Worm (Caenorhabditis elegans) whole organism, late embryonic: ENCODE data around the gene T25B9.5.

Experiments used
- elt-2 ChIP-seq: sonication (generic microtip); optimal IDR thresholded peaks from 2 replicates; lab custom pipeline; 2016; ENCODE audit warnings: missing genetic modification reagents, missing genetic modification characterization, missing compliant biosample characterization
- fkh-6 ChIP-seq: sonication (generic microtip); optimal IDR thresholded peaks from 2 replicates; lab custom pipeline; 2016; ENCODE audit warnings: missing genetic modification characterization, missing compliant biosample characterization
- lin-11 ChIP-seq: fragments of 200-800 bp; sonication (Bioruptor generic); optimal IDR thresholded peaks from 2 replicates; lab custom pipeline; 2018; ENCODE audit warnings: mild to moderate bottlenecking, missing genetic modification characterization, missing compliant biosample characterization
- nhr-11 ChIP-seq: fragments of 150-350 bp; optimal IDR thresholded peaks from 2 replicates; lab custom pipeline; 2014; ENCODE audit warnings: missing biosample characterization, missing genetic modification characterization
- pqm-1 ChIP-seq: sonication (generic microtip); optimal IDR thresholded peaks from 2 replicates; lab custom pipeline; 2016; ENCODE audit warnings: missing genetic modification characterization, missing compliant biosample characterization
- rnt-1 ChIP-seq: sonication (generic microtip); optimal IDR thresholded peaks from 2 replicates; lab custom pipeline; 2016; ENCODE audit warnings: missing genetic modification characterization, missing compliant biosample characterization

DNA sequence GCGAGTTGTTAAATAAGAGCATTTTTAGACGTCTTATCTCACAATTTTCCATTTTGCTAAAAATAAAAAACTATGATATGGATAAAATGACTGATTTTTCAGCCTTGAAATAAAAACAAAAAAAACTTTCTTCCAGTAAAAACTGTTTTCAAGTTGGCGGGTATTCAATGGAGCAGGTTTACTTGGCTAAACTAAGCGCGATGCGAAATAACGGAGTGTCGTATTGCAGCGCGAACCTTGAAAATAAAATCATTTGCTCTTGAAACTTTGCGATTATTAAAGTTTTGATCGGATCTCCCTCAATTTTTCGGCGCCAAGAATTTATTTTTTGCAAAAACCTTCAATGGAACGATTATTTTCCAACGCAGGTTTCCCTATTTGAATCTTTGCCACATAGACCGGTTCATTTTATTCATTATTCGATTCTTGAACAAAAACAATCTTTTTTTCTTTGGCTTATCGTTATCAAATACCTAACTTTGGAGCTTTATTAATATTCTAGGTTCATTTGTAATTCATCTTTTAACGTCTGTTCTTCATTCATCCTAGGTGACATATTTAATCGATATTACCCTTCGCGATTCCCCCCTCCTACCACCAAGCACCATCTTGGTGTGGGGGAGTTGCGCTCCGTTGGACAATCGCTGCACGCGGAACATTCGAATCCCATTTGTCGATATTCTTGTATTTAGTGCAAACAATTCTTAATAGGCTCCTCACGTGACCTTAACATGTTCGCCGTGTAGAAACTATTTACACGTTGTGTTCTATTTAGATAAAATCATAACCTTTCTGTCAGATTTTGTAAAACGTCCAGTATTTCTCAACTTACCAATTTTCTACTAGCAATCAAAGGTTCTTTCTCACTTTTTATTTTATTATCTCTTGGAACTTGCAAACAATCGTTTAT lies 19.8 kb downstream of the T25B9.5 start, which contains the start of the genes orc-5 and cyb-1:
- no peak for TF ChIP-seq pqm-1 (tag; lab: Kevin White, UChicago)
- TF ChIP-seq elt-2 = no peak
- no peak for TF ChIP-seq fkh-6 (tag; lab: Kevin White, UChicago)
- TF ChIP-seq rnt-1 (tag; lab: Kevin White, UChicago) = no peak
- no peak for TF ChIP-seq nhr-11 (tag; lab: Kevin White, UChicago)
- TF ChIP-seq lin-11 (tag; lab: Kevin White, UChicago) = no peak
